Worm (Caenorhabditis elegans) whole organism, young adult: ENCODE measurements around the gene fbxa-3.
"Not testable (repeated sequence)": the region's sequence is repeated elsewhere in the genome, so short reads cannot be mapped to it uniquely, and the experiment has no call there.

Experiments used
- ama-1 ChIP-seq, 3 experiments: fragments of 150-350 bp in 1 of 3; sonication (generic microtip) in 2 of 3; optimal IDR thresholded peaks; 2 replicates each; lab custom pipeline; 2014 to 2018; ENCODE audit warnings: missing biosample characterization in 2 of 3, missing genetic modification characterization in 2 of 3, missing genetic modification reagents in 2 of 3
- athp-1 ChIP-seq: sonication (generic microtip); optimal IDR thresholded peaks from 2 replicates; lab custom pipeline; 2017; ENCODE audit warnings: mild to moderate bottlenecking, missing genetic modification characterization, missing compliant biosample characterization
- hlh-12 ChIP-seq: sonication (generic microtip); optimal IDR thresholded peaks from 2 replicates; lab custom pipeline; 2016; ENCODE audit warnings: missing genetic modification characterization, missing compliant biosample characterization
- lin-35 ChIP-seq, 3 experiments: fragments of 150-350 bp in 2 of 3; sonication (generic microtip) in 1 of 3; optimal IDR thresholded peaks; 2 replicates each; lab custom pipeline; 2014 to 2018; ENCODE audit warnings: missing biosample characterization in 3 of 3, missing genetic modification characterization in 3 of 3, missing genetic modification reagents in 3 of 3
- lsy-27 ChIP-seq: sonication (generic microtip); optimal IDR thresholded peaks from 2 replicates; lab custom pipeline; 2017; ENCODE audit warnings: missing genetic modification characterization, mild to moderate bottlenecking, missing compliant biosample characterization, antibody characterized with exemption, missing genotype, borderline replicate concordance; ENCODE audit not compliant: insufficient read depth
- madf-6 ChIP-seq: fragments of 200-800 bp; sonication (Bioruptor generic); IDR thresholded peaks from 2 replicates; pipeline ENCODE4 v1.3.6; 2022; ENCODE audit warnings: missing genetic modification reagents, missing genetic modification characterization, missing compliant biosample characterization
- nfya-1 ChIP-seq: sonication (generic microtip); optimal IDR thresholded peaks from 2 replicates; lab custom pipeline; 2017; ENCODE audit warnings: antibody characterized with exemption, missing compliant biosample characterization, missing genetic modification characterization, borderline replicate concordance; ENCODE audit not compliant: insufficient read depth
- pha-4 ChIP-seq: fragments of 150-350 bp; sonication (generic microtip); optimal IDR thresholded peaks from 2 replicates; lab custom pipeline; 2014; ENCODE audit warnings: missing biosample characterization, missing genetic modification reagents, missing genetic modification characterization
- ztf-25 ChIP-seq: fragments of 200-800 bp; sonication (Bioruptor generic); IDR thresholded peaks from 2 replicates; pipeline ENCODE4 v1.3.6; 2022; ENCODE audit warnings: missing genetic modification reagents, missing genetic modification characterization, missing compliant biosample characterization

DNA sequence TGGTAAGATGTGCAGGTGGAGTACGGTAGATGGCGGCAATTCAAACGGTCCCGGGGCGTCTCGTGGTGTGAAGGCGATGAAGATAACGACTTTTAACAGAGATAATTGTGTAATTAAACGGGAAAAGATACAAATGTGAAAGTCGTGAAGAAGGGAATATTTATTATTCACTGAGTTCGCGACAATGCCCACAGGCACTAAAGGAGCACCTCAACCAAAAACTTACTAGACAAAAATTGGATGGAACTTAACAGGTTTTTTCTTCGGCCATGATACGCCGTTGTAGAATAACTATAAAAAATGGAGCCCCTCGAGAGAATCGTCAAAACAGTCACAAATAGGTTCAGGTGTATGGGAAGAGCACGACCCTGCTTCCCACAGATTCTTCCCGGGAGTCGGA is 41.7 kb upstream of the fbxa-3 start, which contains the start of gene fbxb-98:
- not testable (repeated sequence) for TF ChIP-seq lin-35 (GFP tag; optimal IDR thresholded peaks at IDR 0.05; lab: Kevin White, UChicago); madf-6 (GFP tag; lab: Robert Waterston, UW); athp-1 (tag; lab: Kevin White, UChicago); ztf-25 (GFP tag; lab: Robert Waterston, UW); nfya-1 (tag; lab: Kevin White, UChicago); lsy-27; pha-4 (tag; lab: Kevin White, UChicago); hlh-12 (tag; lab: Kevin White, UChicago); ama-1 (optimal IDR thresholded peaks at IDR 0.05; lab: Kevin White, UChicago); ama-1 (GFP tag; optimal IDR thresholded peaks at IDR 0.05; lab: Kevin White, UChicago)
